Fruit fly (Drosophila melanogaster) whole organism, embryonic: ENCODE results near the gene CG46397.

ENCODE experiments used
- CG10267 ChIP-seq: fragments of 200-800 bp; sonication (Bioruptor generic); optimal IDR thresholded peaks from 2 replicates; lab custom pipeline; 2018; ENCODE audit warnings: missing biosample characterization, mild to moderate bottlenecking, missing genetic modification characterization, moderate library complexity
- CG1647 ChIP-seq: fragments of 200-800 bp; sonication (Bioruptor generic); optimal IDR thresholded peaks from 3 replicates; lab custom pipeline; 2016; ENCODE audit warnings: missing biosample characterization, missing genetic modification characterization
- CG18599 ChIP-seq: fragments of 200-800 bp; sonication (Bioruptor generic); optimal IDR thresholded peaks from 3 replicates; lab custom pipeline; 2017; ENCODE audit warnings: missing biosample characterization, missing genetic modification characterization, mild to moderate bottlenecking, moderate library complexity, missing genetic modification reagents
- CG3838 ChIP-seq: fragments of 200-800 bp; sonication (Bioruptor generic); optimal IDR thresholded peaks from 3 replicates; lab custom pipeline; 2016; ENCODE audit warnings: missing biosample characterization, missing genetic modification characterization
- CG8290 ChIP-seq, 3 experiments: fragments of 200-800 bp; sonication (Bioruptor generic); optimal IDR thresholded peaks; 2 replicates each; lab custom pipeline; 2016 to 2019; ENCODE audit warnings: missing biosample characterization in 3 of 3, missing genetic modification characterization in 3 of 3, mild to moderate bottlenecking in 2 of 3, moderate library complexity in 1 of 3
- CG9797 ChIP-seq: fragments of 200-800 bp; sonication (Bioruptor generic); optimal IDR thresholded peaks from 3 replicates; lab custom pipeline; 2018; ENCODE audit warnings: missing biosample characterization, mild to moderate bottlenecking, missing genetic modification characterization
- Hr3 ChIP-seq: fragments of 200-800 bp; sonication (Bioruptor generic); optimal IDR thresholded peaks from 3 replicates; lab custom pipeline; 2016; ENCODE audit warnings: missing biosample characterization, missing genetic modification characterization
- Rx ChIP-seq: fragments of 200-800 bp; sonication (Bioruptor generic); IDR thresholded peaks from 2 replicates; pipeline ENCODE4 v1.3.6; 2022; ENCODE audit warnings: missing biosample characterization, missing genetic modification characterization
- nerfin-2 ChIP-seq: fragments of 200-800 bp; sonication (Bioruptor generic); IDR thresholded peaks from 2 replicates; pipeline ENCODE4 v1.3.6; 2022; ENCODE audit warnings: missing biosample characterization, missing genetic modification characterization; ENCODE audit not compliant: partially characterized antibody
- pan ChIP-seq, 4 experiments: fragments of >200 bp in 3 of 4; fragments of 200-800 bp in 1 of 4; sonication (Bioruptor generic) in 1 of 4; optimal IDR thresholded peaks in 3 of 4; IDR thresholded peaks in 1 of 4; 2 replicates each; pipeline versions ENCODE4 v1.3.6 to Lab custom; 2017 to 2022; ENCODE audit warnings: missing biosample characterization in 2 of 4, missing genetic modification characterization in 2 of 4, mixed read lengths in 1 of 4
- trh ChIP-seq: fragments of 200-800 bp; sonication (Bioruptor generic); optimal IDR thresholded peaks from 2 replicates; lab custom pipeline; 2016; ENCODE audit warnings: missing biosample characterization, missing genetic modification characterization
- tx ChIP-seq: fragments of 200-800 bp; sonication (Bioruptor generic); optimal IDR thresholded peaks from 2 replicates; lab custom pipeline; 2016; ENCODE audit warnings: missing biosample characterization, missing genetic modification characterization

DNA sequence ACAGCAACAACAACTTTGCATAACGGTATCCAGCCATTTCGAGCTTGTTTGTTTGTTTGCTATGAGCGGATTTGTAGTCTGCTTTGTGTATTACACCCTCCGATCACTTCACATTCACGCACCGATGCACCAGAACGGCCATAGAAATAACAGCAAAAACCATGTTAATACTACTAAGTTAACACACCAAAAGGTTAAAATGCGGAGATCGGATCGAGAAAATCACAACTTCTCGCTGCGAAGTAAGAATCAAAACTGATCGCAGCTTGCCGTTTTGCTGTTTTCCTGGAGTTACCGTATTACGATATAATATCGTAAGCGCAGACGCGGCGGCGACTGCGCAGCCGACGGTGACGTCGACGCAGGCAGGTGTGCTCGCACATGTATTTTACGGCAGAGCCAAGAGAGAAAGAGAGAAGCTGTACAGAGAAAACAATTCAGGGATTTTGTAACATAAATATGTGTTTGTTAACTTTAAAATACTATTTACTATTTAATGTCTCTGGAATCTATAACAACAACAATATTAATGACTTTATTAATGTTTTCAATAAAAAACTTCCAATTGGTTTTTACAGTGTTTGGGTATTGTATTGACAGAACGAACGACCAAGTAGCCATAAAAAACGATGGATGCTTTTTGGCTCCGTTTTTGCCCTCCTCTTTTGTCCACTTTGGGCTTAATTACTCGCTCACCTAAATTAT lies 37.7 kb downstream of the CG46397 start, which contains the start of gene CG13101:
- peak; percentile 89 for TF ChIP-seq CG10267 (tag; lab: Kevin White, UChicago)
- TF ChIP-seq pan (optimal IDR thresholded peaks at IDR 0.05; lab: Kevin White, UChicago), result no peak
- TF ChIP-seq pan (GFP tag; optimal IDR thresholded peaks at IDR 0.05 in 1 of 2, IDR thresholded peaks at IDR 0.05 in 1 of 2), result peak in 1 of 2 experiments; percentile 98
- TF ChIP-seq trh (GFP tag; lab: Kevin White, UChicago), result peak; percentile 60
- TF ChIP-seq nerfin-2 (GFP tag; lab: Robert Waterston, UW), result no peak
- peak; percentile 68 for TF ChIP-seq CG8290 (GFP tag; optimal IDR thresholded peaks at IDR 0.05; lab: Kevin White, UChicago)
- TF ChIP-seq CG8290 (tag; optimal IDR thresholded peaks at IDR 0.05; lab: Kevin White, UChicago), result peak in 1 of 2 experiments; percentile 70
- peak; percentile 90 for TF ChIP-seq Hr3 (GFP tag; lab: Kevin White, UChicago)
- peak; percentile 65 for TF ChIP-seq CG3838 (GFP tag; lab: Kevin White, UChicago)
- TF ChIP-seq tx (GFP tag; lab: Kevin White, UChicago), result peak; percentile 61
- TF ChIP-seq Rx (GFP tag; lab: Robert Waterston, UW), result peak; percentile 76
- TF ChIP-seq CG9797 (GFP tag; lab: Kevin White, UChicago), result no peak
- TF ChIP-seq CG1647 (GFP tag; lab: Kevin White, UChicago), result peak; percentile 78
- peak; percentile 93 for TF ChIP-seq CG18599
